Fruit fly (Drosophila melanogaster) whole organism, adult: Measurements from ENCODE around the gene Pdss2.

Experiments
- CG11617 ChIP-seq: fragments of 200-800 bp; sonication (Bioruptor generic); optimal IDR thresholded peaks from 2 replicates; lab custom pipeline; 2017; ENCODE audit warnings: mild to moderate bottlenecking, missing biosample characterization, missing genetic modification reagents, missing genetic modification characterization
- CG12768 ChIP-seq: fragments of 200-800 bp; sonication (Bioruptor generic); optimal IDR thresholded peaks from 2 replicates; lab custom pipeline; 2017; ENCODE audit warnings: missing biosample characterization, missing genetic modification characterization, mild to moderate bottlenecking, moderate library complexity, missing genetic modification reagents
- CG14711 ChIP-seq: fragments of 200-800 bp; sonication (Bioruptor generic); optimal IDR thresholded peaks from 2 replicates; lab custom pipeline; 2018; ENCODE audit warnings: missing biosample characterization, mild to moderate bottlenecking, missing genetic modification characterization, moderate library complexity
- CG1620 ChIP-seq: fragments of 200-800 bp; sonication (Bioruptor generic); optimal IDR thresholded peaks from 2 replicates; lab custom pipeline; 2016; ENCODE audit warnings: missing biosample characterization, missing genetic modification characterization
- CG33017 ChIP-seq: fragments of 200-800 bp; sonication (Bioruptor generic); optimal IDR thresholded peaks from 2 replicates; lab custom pipeline; 2018; ENCODE audit warnings: missing biosample characterization, mild to moderate bottlenecking, missing genetic modification characterization, moderate library complexity
- CG5204 ChIP-seq: fragments of 200-800 bp; sonication (Bioruptor generic); optimal IDR thresholded peaks from 2 replicates; lab custom pipeline; 2016; ENCODE audit warnings: missing biosample characterization, missing genetic modification characterization
- CG7045 ChIP-seq: fragments of 200-800 bp; sonication (Bioruptor generic); optimal IDR thresholded peaks from 2 replicates; lab custom pipeline; 2017; ENCODE audit warnings: missing biosample characterization, mild to moderate bottlenecking, missing genetic modification characterization
- CG7101 ChIP-seq: fragments of 200-800 bp; sonication (Bioruptor generic); optimal IDR thresholded peaks from 2 replicates; lab custom pipeline; 2018; ENCODE audit warnings: missing biosample characterization, mild to moderate bottlenecking, missing genetic modification characterization, moderate library complexity
- Clk ChIP-seq: fragments of 200-800 bp; sonication (Bioruptor generic); optimal IDR thresholded peaks from 2 replicates; lab custom pipeline; 2017; ENCODE audit warnings: missing biosample characterization, missing genetic modification characterization
- Crg-1 ChIP-seq: fragments of 200-800 bp; sonication (Bioruptor generic); optimal IDR thresholded peaks from 2 replicates; lab custom pipeline; 2016; ENCODE audit warnings: missing biosample characterization, missing genetic modification characterization
- Hr96 ChIP-seq: fragments of 200-800 bp; sonication (Bioruptor generic); optimal IDR thresholded peaks from 2 replicates; lab custom pipeline; 2016; ENCODE audit warnings: missing biosample characterization, missing genetic modification characterization
- Mnt ChIP-seq: fragments of 200-800 bp; sonication (Bioruptor generic); optimal IDR thresholded peaks from 2 replicates; lab custom pipeline; 2016; ENCODE audit warnings: missing biosample characterization, mild to moderate bottlenecking, missing genetic modification characterization
- bab1 ChIP-seq: fragments of 200-800 bp; sonication (Bioruptor generic); optimal IDR thresholded peaks from 3 replicates; lab custom pipeline; 2019; ENCODE audit warnings: missing biosample characterization, mild to moderate bottlenecking, missing genetic modification characterization, moderate library complexity
- cic ChIP-seq: fragments of 200-800 bp; sonication (Bioruptor generic); optimal IDR thresholded peaks from 2 replicates; lab custom pipeline; 2017; ENCODE audit warnings: missing biosample characterization, mild to moderate bottlenecking, missing genetic modification characterization, moderate library complexity
- cnc ChIP-seq, 2 experiments: fragments of >200 bp; optimal IDR thresholded peaks; 2 replicates each; lab custom pipeline; 2017
- kay ChIP-seq: fragments of 200-800 bp; sonication (Bioruptor generic); peaks from one replicate; lab custom pipeline; 2016; ENCODE audit warnings: missing biosample characterization, missing genetic modification characterization, borderline replicate concordance
- ovo ChIP-seq: fragments of 200-800 bp; sonication (Bioruptor generic); optimal IDR thresholded peaks from 2 replicates; lab custom pipeline; 2016; ENCODE audit warnings: missing biosample characterization, missing genetic modification characterization
- pad ChIP-seq: fragments of 200-800 bp; sonication (Bioruptor generic); optimal IDR thresholded peaks from 3 replicates; lab custom pipeline; 2017; ENCODE audit warnings: missing biosample characterization, missing genetic modification characterization, mild to moderate bottlenecking, moderate library complexity, missing genetic modification reagents
- tj ChIP-seq: fragments of 200-800 bp; sonication (Bioruptor generic); optimal IDR thresholded peaks from 3 replicates; lab custom pipeline; 2017; ENCODE audit warnings: missing biosample characterization, mild to moderate bottlenecking, missing genetic modification characterization, moderate library complexity
- toe ChIP-seq: fragments of 200-800 bp; sonication (Bioruptor generic); optimal IDR thresholded peaks from 2 replicates; lab custom pipeline; 2016; ENCODE audit warnings: missing biosample characterization, missing genetic modification characterization

Pdss2 gene

DNA sequence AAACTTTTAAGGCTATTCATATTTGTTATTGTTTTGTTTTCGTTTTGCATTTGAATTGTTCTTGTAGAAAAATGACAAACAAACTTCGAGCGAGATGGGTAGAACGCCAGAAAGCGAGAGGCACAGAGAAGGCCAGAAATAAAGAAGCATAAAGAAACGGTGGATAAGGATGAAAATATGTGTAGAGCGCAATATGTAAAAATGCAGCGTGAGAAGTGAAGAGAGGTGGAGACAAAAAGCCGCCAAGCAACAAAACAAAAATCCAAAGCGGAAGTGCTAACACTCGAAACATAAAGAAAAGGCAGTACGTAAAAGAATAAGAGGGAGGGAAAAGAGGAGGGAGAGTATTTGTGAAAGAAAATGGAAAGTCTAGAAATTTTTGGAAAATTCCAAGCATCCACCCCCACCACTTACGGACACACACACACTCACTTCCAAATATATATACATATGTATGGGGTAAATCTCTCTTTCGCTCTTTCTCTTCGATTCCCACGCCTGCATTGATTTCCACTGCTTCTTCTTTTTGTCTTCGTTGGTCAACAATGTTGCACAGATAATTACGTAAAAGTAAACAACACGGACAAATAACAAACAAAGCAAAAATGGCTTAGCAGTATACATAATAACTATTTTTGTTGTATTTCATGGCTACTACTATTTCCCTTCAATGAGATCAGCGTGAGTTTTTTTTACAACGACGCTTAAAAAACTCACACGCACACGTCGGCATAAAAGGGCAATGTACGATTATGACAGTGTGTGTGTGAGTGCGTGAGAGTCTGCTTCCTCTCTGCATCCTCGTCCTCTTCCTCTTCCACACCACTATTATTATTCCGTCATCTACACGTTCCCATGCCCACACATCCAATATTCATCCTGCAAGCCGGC is 20.1 kb upstream of the Pdss2 start:
- TF ChIP-seq cic (no peak), CG14711 (tag; lab: Kevin White, UChicago) (no peak), Hr96 (GFP tag; lab: Kevin White, UChicago) (no peak), CG7045 (GFP tag; lab: Kevin White, UChicago) (no peak), Mnt (GFP tag; lab: Kevin White, UChicago) (no peak), CG5204 (no peak), CG12768 (GFP tag; lab: Kevin White, UChicago) (no peak), tj (GFP tag; lab: Kevin White, UChicago) (no peak), CG7101 (tag; lab: Kevin White, UChicago) (no peak), CG11617 (GFP tag; lab: Kevin White, UChicago) (no peak), toe (GFP tag; lab: Kevin White, UChicago) (no peak), bab1 (GFP tag; lab: Kevin White, UChicago) (no peak)

DNA sequence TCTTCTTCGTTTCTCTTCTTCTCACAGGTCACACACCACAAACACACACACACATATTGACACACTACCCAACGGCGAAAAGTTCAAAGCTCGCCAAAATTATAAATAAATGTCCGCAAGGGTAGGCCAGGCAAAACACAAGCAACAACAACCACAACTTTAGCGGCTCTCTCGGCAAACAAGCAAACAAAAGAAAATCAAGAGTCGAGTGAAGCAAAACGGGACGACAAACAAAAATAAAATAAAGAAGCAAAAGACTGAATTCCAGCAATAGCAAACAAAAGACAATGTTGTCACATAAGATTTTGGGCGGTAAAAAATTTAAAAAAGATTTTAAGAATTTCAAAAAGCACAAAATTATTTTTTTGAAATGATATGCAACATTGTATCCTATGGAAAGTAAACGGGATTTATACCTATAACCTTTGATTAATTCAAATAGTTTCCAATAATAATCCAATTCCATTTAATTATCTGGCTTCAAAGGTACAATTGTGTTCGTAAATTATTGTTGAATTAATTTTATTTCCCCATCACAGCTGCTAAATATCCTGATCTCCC is 19.4 kb upstream of the Pdss2 start:
- TF ChIP-seq CG5204 = no peak
- TF ChIP-seq CG33017 (tag; lab: Kevin White, UChicago) = no peak
- TF ChIP-seq cic = no peak
- TF ChIP-seq CG12768 (GFP tag; lab: Kevin White, UChicago) = no peak
- no peak for TF ChIP-seq CG14711 (tag; lab: Kevin White, UChicago)
- TF ChIP-seq Hr96 (GFP tag; lab: Kevin White, UChicago) = no peak
- peak; percentile 89 for TF ChIP-seq kay

DNA sequence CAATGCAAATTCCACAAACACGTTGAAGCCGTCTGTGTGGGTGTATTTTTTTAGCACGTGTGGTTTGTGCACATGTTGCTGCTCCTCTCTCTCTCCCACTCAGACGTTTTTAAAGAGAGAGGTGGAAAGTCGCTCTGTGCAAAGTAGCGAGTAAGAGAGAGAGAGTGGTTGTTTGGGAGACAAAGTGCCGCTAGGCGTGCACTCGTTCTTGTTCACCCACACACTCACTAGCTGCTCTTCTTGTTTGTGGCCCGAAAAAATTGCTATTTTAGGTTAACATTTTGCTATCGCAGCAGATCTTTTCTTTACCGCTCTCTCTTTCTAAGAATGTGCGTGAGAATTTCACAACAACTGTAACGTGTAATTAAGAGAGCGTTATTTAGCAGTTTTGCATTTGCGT is 18.8 kb upstream of the Pdss2 start:
- TF ChIP-seq cnc (optimal IDR thresholded peaks at IDR 0.05; lab: Kevin White, UChicago) (peak in 1 of 2 experiments; percentile 53), Mnt (GFP tag; lab: Kevin White, UChicago) (peak; percentile 95), CG14711 (tag; lab: Kevin White, UChicago) (no peak), CG12768 (GFP tag; lab: Kevin White, UChicago) (no peak), bab1 (GFP tag; lab: Kevin White, UChicago) (no peak), CG11617 (GFP tag; lab: Kevin White, UChicago) (no peak), CG1620 (GFP tag; lab: Kevin White, UChicago) (no peak), CG7045 (GFP tag; lab: Kevin White, UChicago) (no peak), CG5204 (no peak), CG33017 (tag; lab: Kevin White, UChicago) (peak; percentile 9), cic (peak; percentile 50), CG7101 (tag; lab: Kevin White, UChicago) (no peak), ovo (GFP tag; lab: Kevin White, UChicago) (peak; percentile 7), Clk (GFP tag; lab: Kevin White, UChicago) (no peak), kay (no peak), tj (GFP tag; lab: Kevin White, UChicago) (peak; percentile 85), Hr96 (GFP tag; lab: Kevin White, UChicago) (no peak), toe (GFP tag; lab: Kevin White, UChicago) (no peak), Crg-1 (no peak)

DNA sequence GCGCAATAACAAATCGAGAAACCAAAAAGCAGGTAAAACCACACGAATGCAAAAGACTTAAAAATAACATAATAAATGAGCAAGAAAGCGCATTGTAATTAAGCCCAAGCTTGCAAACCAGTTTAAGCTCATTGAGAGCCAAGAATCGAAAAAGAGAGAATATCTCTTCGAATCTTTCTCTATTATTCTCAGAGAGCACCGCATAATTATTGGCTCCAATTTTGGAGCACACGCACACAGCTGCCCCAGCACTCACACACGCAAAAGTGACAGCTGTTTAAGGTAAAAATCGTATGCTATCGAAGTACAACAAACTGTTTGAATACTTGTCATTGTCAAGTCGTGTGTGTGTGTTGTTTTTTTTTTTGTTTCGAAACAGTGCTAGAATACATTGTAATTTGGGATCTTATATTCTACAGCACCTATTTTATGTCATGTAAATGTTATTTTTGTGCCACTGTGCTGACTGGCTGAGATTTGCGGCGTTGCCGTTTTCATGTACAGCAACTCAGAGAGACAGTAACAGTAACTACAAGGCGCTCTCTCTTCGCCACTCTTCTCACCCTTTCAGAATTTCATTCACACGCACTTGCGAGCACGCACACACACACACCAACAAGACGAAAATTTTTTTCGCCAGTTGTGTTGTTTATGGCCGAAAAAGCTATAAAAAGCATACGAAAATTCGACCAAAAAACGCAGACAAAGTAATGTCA is 18.2 kb upstream of the Pdss2 start:
- TF ChIP-seq toe (GFP tag; lab: Kevin White, UChicago) = no peak
- no peak for TF ChIP-seq ovo (GFP tag; lab: Kevin White, UChicago)
- TF ChIP-seq Hr96 (GFP tag; lab: Kevin White, UChicago) = no peak
- TF ChIP-seq Mnt (GFP tag; lab: Kevin White, UChicago) = no peak
- TF ChIP-seq Crg-1 = no peak
- TF ChIP-seq CG14711 (tag; lab: Kevin White, UChicago) = peak; percentile 16
- TF ChIP-seq tj (GFP tag; lab: Kevin White, UChicago) = peak; percentile 69
- TF ChIP-seq kay = no peak
- no peak for TF ChIP-seq CG5204
- TF ChIP-seq bab1 (GFP tag; lab: Kevin White, UChicago) = no peak

dm6 chr3L:21010846-21011607 is 16.7 kb upstream of the Pdss2 start:
- TF ChIP-seq Clk (GFP tag; lab: Kevin White, UChicago) (no peak), pad (GFP tag; lab: Kevin White, UChicago) (peak; percentile 30), CG14711 (tag; lab: Kevin White, UChicago) (peak; percentile 32), cic (peak; percentile 0), CG1620 (GFP tag; lab: Kevin White, UChicago) (no peak), cnc (optimal IDR thresholded peaks at IDR 0.05; lab: Kevin White, UChicago) (no peak), CG12768 (GFP tag; lab: Kevin White, UChicago) (no peak), tj (GFP tag; lab: Kevin White, UChicago) (peak; percentile 31), Crg-1 (peak; percentile 13), ovo (GFP tag; lab: Kevin White, UChicago) (no peak), CG7045 (GFP tag; lab: Kevin White, UChicago) (peak; percentile 10)
